Fruit fly (Drosophila melanogaster) whole organism, embryonic: ENCODE results near the gene Blm.

Source experiments
- Atf6 ChIP-seq: fragments of 200-800 bp; sonication (Bioruptor generic); IDR thresholded peaks from 2 replicates; pipeline ENCODE4 v1.3.6; 2022; ENCODE audit warnings: missing biosample characterization, missing genetic modification characterization
- Bteb2 ChIP-seq: fragments of 200-800 bp; sonication (Bioruptor generic); optimal IDR thresholded peaks from 2 replicates; lab custom pipeline; 2016; ENCODE audit warnings: missing biosample characterization, missing genetic modification characterization
- CG12236 ChIP-seq: fragments of 200-800 bp; sonication (Bioruptor generic); optimal IDR thresholded peaks from 2 replicates; lab custom pipeline; 2016; ENCODE audit warnings: missing biosample characterization, missing genetic modification characterization
- CG17361 ChIP-seq: fragments of 200-800 bp; sonication (Bioruptor generic); IDR thresholded peaks from 3 replicates; pipeline ENCODE4 v1.3.6; 2022; ENCODE audit warnings: missing biosample characterization, missing genetic modification characterization
- CG4360 ChIP-seq: fragments of 200-800 bp; sonication (Bioruptor generic); IDR thresholded peaks from 2 replicates; pipeline ENCODE4 v1.3.6; 2022; ENCODE audit warnings: missing biosample characterization, missing genetic modification characterization
- Hr3 ChIP-seq: fragments of 200-800 bp; sonication (Bioruptor generic); optimal IDR thresholded peaks from 3 replicates; lab custom pipeline; 2016; ENCODE audit warnings: missing biosample characterization, missing genetic modification characterization
- Oli ChIP-seq: fragments of 200-800 bp; sonication (Bioruptor generic); optimal IDR thresholded peaks from 2 replicates; lab custom pipeline; 2018; ENCODE audit warnings: missing biosample characterization, mild to moderate bottlenecking, missing genetic modification characterization, moderate library complexity
- hbn ChIP-seq: fragments of 200-800 bp; sonication (Bioruptor generic); IDR thresholded peaks from 2 replicates; pipeline ENCODE4 v1.3.6; 2022; ENCODE audit warnings: missing biosample characterization, missing genetic modification characterization; ENCODE audit not compliant: partially characterized antibody
- run ChIP-seq: fragments of 200-800 bp; sonication (Bioruptor generic); optimal IDR thresholded peaks from 3 replicates; lab custom pipeline; 2018; ENCODE audit warnings: missing biosample characterization, mild to moderate bottlenecking, missing genetic modification characterization
- sna ChIP-seq: fragments of 200-800 bp; sonication (Bioruptor generic); IDR thresholded peaks from 2 replicates; pipeline ENCODE4 v1.3.6; 2022; ENCODE audit warnings: missing biosample characterization, missing genetic modification characterization; ENCODE audit not compliant: partially characterized antibody

- TF ChIP-seq CG12236 = no peak
- TF ChIP-seq CG4360 (GFP tag; lab: Robert Waterston, UW) = no peak
- TF ChIP-seq CG17361 (GFP tag; lab: Robert Waterston, UW) = no peak
- TF ChIP-seq hbn (GFP tag; lab: Robert Waterston, UW) = no peak
- no peak for TF ChIP-seq sna (GFP tag; lab: Robert Waterston, UW)
- TF ChIP-seq Atf6 (GFP tag; lab: Robert Waterston, UW) = no peak
- TF ChIP-seq run = no peak
- TF ChIP-seq Hr3 (GFP tag; lab: Kevin White, UChicago) = no peak
- TF ChIP-seq Bteb2 (GFP tag; lab: Kevin White, UChicago) = no peak
- no peak for TF ChIP-seq Oli (tag; lab: Kevin White, UChicago)
Measured at dm6 chr3R:11692504-11692903, 49.1 kb downstream of the Blm start.
